Fruit fly (Drosophila melanogaster) S2 (cell line): ENCODE measurements around the gene Nup133.

Source experiments
- CG8478 ChIP-seq: fragments of >200 bp; optimal IDR thresholded peaks from 2 replicates; lab custom pipeline; 2018
- CTCF ChIP-seq, 2 experiments: fragments of >200 bp; optimal IDR thresholded peaks; 2 replicates each; lab custom pipeline; 2018

dm6 chr3R:22673528-22673959 is 16.9 kb upstream of the Nup133 start:
- TF ChIP-seq CTCF (optimal IDR thresholded peaks at IDR 0.05; lab: Kevin White, UChicago) = no peak
- no peak for TF ChIP-seq CG8478
